Worm (Caenorhabditis elegans) whole organism, L2 larva: ENCODE results near the gene T12G3.2.

Source experiments
- alr-1 ChIP-seq: fragments of 150-350 bp; optimal IDR thresholded peaks from 2 replicates; lab custom pipeline; 2014; ENCODE audit warnings: missing biosample characterization, missing genetic modification characterization
- ceh-82 ChIP-seq: fragments of 150-350 bp; optimal IDR thresholded peaks from 2 replicates; lab custom pipeline; 2014; ENCODE audit warnings: missing biosample characterization, missing genetic modification characterization
- snpc-4 ChIP-seq: fragments of 150-350 bp; optimal IDR thresholded peaks from 2 replicates; lab custom pipeline; 2014; ENCODE audit warnings: missing biosample characterization, missing genetic modification characterization
- unc-62 ChIP-seq: fragments of 150-350 bp; optimal IDR thresholded peaks from 2 replicates; lab custom pipeline; 2014; ENCODE audit warnings: missing biosample characterization, missing genetic modification reagents, missing genetic modification characterization

DNA sequence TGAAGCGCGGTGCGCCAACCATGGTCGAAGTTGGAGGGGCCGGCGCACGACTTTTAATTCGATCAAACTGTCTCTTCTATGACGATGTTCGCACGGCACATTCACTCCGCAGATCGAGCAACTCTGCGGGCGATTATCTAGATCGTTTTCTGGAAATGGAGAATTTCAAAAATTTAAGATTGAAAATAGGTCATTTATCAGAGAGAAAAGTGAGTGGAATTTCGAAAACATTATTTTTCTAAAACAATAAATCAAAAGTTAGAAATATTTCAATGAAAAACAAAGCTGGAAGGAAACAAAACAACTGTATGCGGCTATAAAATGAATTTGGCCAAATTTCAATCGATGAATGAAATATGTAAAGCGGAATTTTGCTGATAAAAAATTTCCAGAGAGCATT is 35.9 kb downstream of the T12G3.2 start, which contains the start of the genes ZK617.26 and unc-22:
- TF ChIP-seq ceh-82 (tag; lab: Kevin White, UChicago) (no peak), snpc-4 (tag; lab: Kevin White, UChicago) (no peak), alr-1 (tag; lab: Kevin White, UChicago) (no peak), unc-62 (GFP tag; lab: Kevin White, UChicago) (no peak)
